Fruit fly (Drosophila melanogaster) whole organism, embryonic: Measurements from ENCODE around the gene CG3009.

Experiments used
- Ada2b ChIP-seq: fragments of 200-800 bp; sonication (Bioruptor generic); IDR thresholded peaks from 2 replicates; pipeline ENCODE4 v1.3.6; 2022; ENCODE audit warnings: missing biosample characterization, missing genetic modification characterization
- Adf1 ChIP-seq: fragments of 200-800 bp; sonication (Bioruptor generic); IDR thresholded peaks from 2 replicates; pipeline ENCODE4 v1.3.6; 2022; ENCODE audit warnings: missing biosample characterization, missing genetic modification characterization
- BtbVII ChIP-seq: fragments of 200-800 bp; sonication (Bioruptor generic); optimal IDR thresholded peaks from 3 replicates; lab custom pipeline; 2017; ENCODE audit warnings: missing biosample characterization, mild to moderate bottlenecking, missing genetic modification characterization
- CG10321 ChIP-seq: fragments of 200-800 bp; sonication (Bioruptor generic); IDR thresholded peaks from 2 replicates; pipeline ENCODE4 v1.3.6; 2022; ENCODE audit warnings: missing biosample characterization, missing genetic modification characterization
- CG11093 ChIP-seq: fragments of 200-800 bp; sonication (Bioruptor generic); IDR thresholded peaks from 3 replicates; pipeline ENCODE4 v1.3.6; 2022; ENCODE audit warnings: missing biosample characterization, missing genetic modification characterization
- CG11504 ChIP-seq: fragments of 200-800 bp; sonication (Bioruptor generic); optimal IDR thresholded peaks from 3 replicates; lab custom pipeline; 2019; ENCODE audit warnings: missing biosample characterization, mild to moderate bottlenecking, missing genetic modification characterization, moderate library complexity
- CG11695 ChIP-seq: fragments of 200-800 bp; sonication (Bioruptor generic); IDR thresholded peaks from 3 replicates; pipeline ENCODE4 v1.3.6; 2022; ENCODE audit warnings: missing biosample characterization, missing genetic modification characterization
- CG12659 ChIP-seq: fragments of 200-800 bp; sonication (Bioruptor generic); optimal IDR thresholded peaks from 3 replicates; lab custom pipeline; 2017; ENCODE audit warnings: mild to moderate bottlenecking, missing biosample characterization, missing genetic modification reagents, missing genetic modification characterization
- CG13296 ChIP-seq: fragments of 200-800 bp; sonication (Bioruptor generic); optimal IDR thresholded peaks from 3 replicates; lab custom pipeline; 2018; ENCODE audit warnings: missing biosample characterization, mild to moderate bottlenecking, missing genetic modification characterization
- CG13424 ChIP-seq: fragments of 200-800 bp; sonication (Bioruptor generic); optimal IDR thresholded peaks from 2 replicates; lab custom pipeline; 2019; ENCODE audit warnings: missing biosample characterization, mild to moderate bottlenecking, missing genetic modification characterization, moderate library complexity
- CG13775 ChIP-seq: fragments of 200-800 bp; sonication (Bioruptor generic); optimal IDR thresholded peaks from 3 replicates; lab custom pipeline; 2017; ENCODE audit warnings: missing biosample characterization, mild to moderate bottlenecking, missing genetic modification characterization
- CG14965 ChIP-seq: fragments of 200-800 bp; sonication (Bioruptor generic); optimal IDR thresholded peaks from 2 replicates; lab custom pipeline; 2016; ENCODE audit warnings: missing biosample characterization, missing genetic modification characterization, borderline replicate concordance
- CG1529 ChIP-seq: fragments of 200-800 bp; sonication (Bioruptor generic); optimal IDR thresholded peaks from 3 replicates; lab custom pipeline; 2018; ENCODE audit warnings: missing biosample characterization, missing genetic modification characterization
- CG15514 ChIP-seq: fragments of 200-800 bp; sonication (Bioruptor generic); optimal IDR thresholded peaks from 3 replicates; lab custom pipeline; 2017; ENCODE audit warnings: missing biosample characterization, missing genetic modification characterization, mild to moderate bottlenecking, moderate library complexity, missing genetic modification reagents
- CG18011 ChIP-seq: fragments of 200-800 bp; sonication (Bioruptor generic); optimal IDR thresholded peaks from 2 replicates; lab custom pipeline; 2017; ENCODE audit warnings: missing biosample characterization, missing genetic modification characterization, mild to moderate bottlenecking, moderate library complexity, missing genotype
- CG18262 ChIP-seq: fragments of 200-800 bp; optimal IDR thresholded peaks from 3 replicates; lab custom pipeline; 2019; ENCODE audit warnings: missing biosample characterization, mild to moderate bottlenecking, missing genetic modification characterization, moderate library complexity
- CG1832 ChIP-seq: fragments of 200-800 bp; sonication (Bioruptor generic); optimal IDR thresholded peaks from 2 replicates; lab custom pipeline; 2017; ENCODE audit warnings: missing biosample characterization, mild to moderate bottlenecking, missing genetic modification characterization, inconsistent platforms
- CG2129 ChIP-seq: fragments of 200-800 bp; sonication (Bioruptor generic); IDR thresholded peaks from 2 replicates; pipeline ENCODE4 v1.3.6; 2022; ENCODE audit warnings: missing biosample characterization, missing genetic modification characterization; ENCODE audit not compliant: partially characterized antibody
- CG3726 ChIP-seq: fragments of 200-800 bp; sonication (Bioruptor generic); IDR thresholded peaks from 3 replicates; pipeline ENCODE4, ENCODE4 v1.3.6; 2022; ENCODE audit warnings: missing biosample characterization, missing genetic modification characterization
- CG4854 ChIP-seq: fragments of 200-800 bp; sonication (Bioruptor generic); optimal IDR thresholded peaks from 2 replicates; lab custom pipeline; 2016; ENCODE audit warnings: missing biosample characterization, missing genetic modification characterization, inconsistent platforms
- CG9932 ChIP-seq: fragments of 200-800 bp; sonication (Bioruptor generic); IDR thresholded peaks from 2 replicates; pipeline ENCODE4 v1.3.6; 2022; ENCODE audit warnings: missing biosample characterization, missing genetic modification characterization
- Dbx ChIP-seq: fragments of 200-800 bp; sonication (Bioruptor generic); IDR thresholded peaks from 3 replicates; pipeline ENCODE4 v1.3.6; 2022; ENCODE audit warnings: missing biosample characterization, missing genetic modification characterization
- Drgx ChIP-seq: fragments of 200-800 bp; sonication (Bioruptor generic); IDR thresholded peaks from 2 replicates; pipeline ENCODE4 v1.3.6; 2022; ENCODE audit warnings: missing biosample characterization, missing genetic modification characterization
- Fer1 ChIP-seq: fragments of 200-800 bp; sonication (Bioruptor generic); optimal IDR thresholded peaks from 2 replicates; lab custom pipeline; 2017; ENCODE audit warnings: missing biosample characterization, mild to moderate bottlenecking, missing genetic modification characterization
- HLH3B ChIP-seq: fragments of 200-800 bp; sonication (Bioruptor generic); IDR thresholded peaks from 2 replicates; pipeline ENCODE4 v1.3.6; 2022; ENCODE audit warnings: missing biosample characterization, missing genetic modification characterization
- MTF-1 ChIP-seq: fragments of 200-800 bp; sonication (Bioruptor generic); optimal IDR thresholded peaks from 2 replicates; lab custom pipeline; 2018; ENCODE audit warnings: missing biosample characterization, mild to moderate bottlenecking, missing genetic modification characterization, borderline replicate concordance
- Max ChIP-seq: fragments of 200-800 bp; sonication (Bioruptor generic); optimal IDR thresholded peaks from 2 replicates; lab custom pipeline; 2016; ENCODE audit warnings: missing biosample characterization, mild to moderate bottlenecking, missing genetic modification characterization
- Neu2 ChIP-seq: fragments of 200-800 bp; sonication (Bioruptor generic); optimal IDR thresholded peaks from 3 replicates; lab custom pipeline; 2016; ENCODE audit warnings: missing biosample characterization, missing genetic modification characterization, borderline replicate concordance
- Optix ChIP-seq: fragments of 200-800 bp; sonication (Bioruptor generic); IDR thresholded peaks from 3 replicates; pipeline ENCODE4 v1.3.6; 2022; ENCODE audit warnings: missing biosample characterization, missing genetic modification characterization
- PHDP ChIP-seq: fragments of 200-800 bp; sonication (Bioruptor generic); optimal IDR thresholded peaks from 3 replicates; lab custom pipeline; 2018; ENCODE audit warnings: missing biosample characterization, mild to moderate bottlenecking, missing genetic modification characterization, moderate library complexity
- Ptx1 ChIP-seq: fragments of 200-800 bp; sonication (Bioruptor generic); IDR thresholded peaks from 2 replicates; pipeline ENCODE4 v1.3.6; 2022; ENCODE audit warnings: missing biosample characterization, missing genetic modification characterization
- Taf1 ChIP-seq: fragments of 200-800 bp; sonication (Bioruptor generic); IDR thresholded peaks from 2 replicates; pipeline ENCODE4 v1.3.6; 2022; ENCODE audit warnings: missing biosample characterization, missing genetic modification characterization
- Xbp1 ChIP-seq: fragments of 200-800 bp; sonication (Bioruptor generic); optimal IDR thresholded peaks from 3 replicates; lab custom pipeline; 2016; ENCODE audit warnings: missing biosample characterization, mild to moderate bottlenecking, missing genetic modification characterization
- al ChIP-seq: fragments of 200-800 bp; sonication (Bioruptor generic); IDR thresholded peaks from 2 replicates; pipeline ENCODE4 v1.3.6; 2022; ENCODE audit warnings: missing biosample characterization, missing genetic modification characterization
- ara ChIP-seq: fragments of 200-800 bp; sonication (Bioruptor generic); IDR thresholded peaks from 2 replicates; pipeline ENCODE4 v1.3.6; 2022; ENCODE audit warnings: missing biosample characterization, missing genetic modification characterization
- bbx ChIP-seq: fragments of 200-800 bp; sonication (Bioruptor generic); IDR thresholded peaks from 2 replicates; pipeline ENCODE4 v1.3.6; 2022; ENCODE audit warnings: missing biosample characterization, missing genetic modification characterization; ENCODE audit not compliant: partially characterized antibody
- btn ChIP-seq: fragments of 200-800 bp; sonication (Bioruptor generic); optimal IDR thresholded peaks from 2 replicates; lab custom pipeline; 2016; ENCODE audit warnings: missing biosample characterization, missing genetic modification characterization
- corto ChIP-seq: fragments of 200-800 bp; sonication (Bioruptor generic); optimal IDR thresholded peaks from 2 replicates; lab custom pipeline; 2016; ENCODE audit warnings: missing biosample characterization, mild to moderate bottlenecking, missing genetic modification characterization, moderate library complexity
- dmrt99B ChIP-seq: fragments of 200-800 bp; sonication (Bioruptor generic); optimal IDR thresholded peaks from 2 replicates; lab custom pipeline; 2018; ENCODE audit warnings: missing biosample characterization, mild to moderate bottlenecking, missing genetic modification characterization, moderate library complexity
- fu2 ChIP-seq: fragments of 200-800 bp; sonication (Bioruptor generic); optimal IDR thresholded peaks from 2 replicates; lab custom pipeline; 2016; ENCODE audit warnings: missing biosample characterization, missing genetic modification characterization
- gce ChIP-seq: fragments of 200-800 bp; sonication (Bioruptor generic); IDR thresholded peaks from 3 replicates; pipeline ENCODE4 v1.3.6; 2022; ENCODE audit warnings: missing biosample characterization, missing genetic modification characterization
- h ChIP-seq: fragments of >200 bp; optimal IDR thresholded peaks from 2 replicates; lab custom pipeline; 2017
- lab ChIP-seq: fragments of 200-800 bp; sonication (Bioruptor generic); optimal IDR thresholded peaks from 3 replicates; lab custom pipeline; 2017; ENCODE audit warnings: missing biosample characterization, missing genetic modification characterization, mild to moderate bottlenecking, moderate library complexity, missing genetic modification reagents
- maf-S ChIP-seq: fragments of 200-800 bp; sonication (Bioruptor generic); optimal IDR thresholded peaks from 2 replicates; lab custom pipeline; 2016; ENCODE audit warnings: missing biosample characterization, missing genetic modification characterization
- nmo ChIP-seq: fragments of 200-800 bp; sonication (Bioruptor generic); optimal IDR thresholded peaks from 2 replicates; lab custom pipeline; 2018; ENCODE audit warnings: missing biosample characterization, mild to moderate bottlenecking, missing genetic modification characterization, moderate library complexity
- psq ChIP-seq: fragments of 200-800 bp; sonication (Bioruptor generic); optimal IDR thresholded peaks from 2 replicates; lab custom pipeline; 2017; ENCODE audit warnings: missing biosample characterization, missing genetic modification characterization
- pzg ChIP-seq: fragments of 200-800 bp; sonication (Bioruptor generic); optimal IDR thresholded peaks from 3 replicates; lab custom pipeline; 2018; ENCODE audit warnings: missing biosample characterization, mild to moderate bottlenecking, missing genetic modification characterization, moderate library complexity
- schlank ChIP-seq: fragments of 200-800 bp; sonication (Bioruptor generic); optimal IDR thresholded peaks from 2 replicates; lab custom pipeline; 2018; ENCODE audit warnings: missing biosample characterization, mild to moderate bottlenecking, missing genetic modification characterization
- sima ChIP-seq: fragments of 200-800 bp; sonication (Bioruptor generic); optimal IDR thresholded peaks from 2 replicates; lab custom pipeline; 2016; ENCODE audit warnings: missing biosample characterization, missing genetic modification characterization
- trem ChIP-seq: fragments of 200-800 bp; optimal IDR thresholded peaks from 3 replicates; lab custom pipeline; 2019; ENCODE audit warnings: missing biosample characterization, mild to moderate bottlenecking, missing genetic modification characterization, moderate library complexity

Gene CG3009

dm6 chrX:4612454-4612853 lies 54.0 kb downstream of the CG3009 start (continued):
- TF ChIP-seq CG18011: no peak
- TF ChIP-seq CG1529 (GFP tag; lab: Kevin White, UChicago): no peak
- TF ChIP-seq MTF-1 (GFP tag; lab: Kevin White, UChicago): no peak
- peak; percentile 40; the same call in 1 of the 3 replicates for TF ChIP-seq Dbx (GFP tag; lab: Robert Waterston, UW)
- TF ChIP-seq CG9932 (GFP tag; lab: Robert Waterston, UW): no peak
- no peak for TF ChIP-seq pzg (GFP tag; lab: Kevin White, UChicago)
- no peak for TF ChIP-seq gce (GFP tag; lab: Robert Waterston, UW)
- no peak for TF ChIP-seq Neu2 (GFP tag; lab: Kevin White, UChicago)

DNA sequence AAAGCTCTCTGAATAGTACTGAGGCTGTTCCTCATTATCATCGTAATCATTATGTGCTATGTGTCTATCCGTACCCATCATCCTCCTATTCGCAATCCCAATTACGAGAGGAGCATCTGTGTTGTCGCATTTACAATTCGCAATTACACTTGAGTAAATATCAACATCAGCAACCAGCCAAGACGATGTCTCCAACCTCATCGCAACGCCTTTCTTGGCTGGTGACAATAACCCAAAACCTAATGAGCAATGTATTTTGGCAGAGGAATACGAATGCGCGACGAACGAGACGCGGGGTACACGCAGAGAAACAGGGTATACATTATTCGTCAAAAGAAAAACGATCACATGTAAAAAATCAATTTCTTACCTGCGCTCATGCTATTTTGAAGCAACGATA lies 56.0 kb downstream of the CG3009 start:
- peak; percentile 34 for TF ChIP-seq PHDP (tag; lab: Kevin White, UChicago)
- no peak for TF ChIP-seq corto (GFP tag; lab: Kevin White, UChicago)
- TF ChIP-seq nmo (GFP tag; lab: Kevin White, UChicago): no peak
- 0 out of 2 replicates have a peak, but pooled peaks have one; percentile 9 for TF ChIP-seq ara (GFP tag; lab: Robert Waterston, UW)
- TF ChIP-seq maf-S (GFP tag; lab: Kevin White, UChicago): no peak
- TF ChIP-seq CG1832 (GFP tag; lab: Kevin White, UChicago): no peak
- no peak for TF ChIP-seq Xbp1
- peak; percentile 59 for TF ChIP-seq Fer1
- no peak for TF ChIP-seq h (lab: Kevin White, UChicago)
- TF ChIP-seq dmrt99B (tag; lab: Kevin White, UChicago): peak; percentile 17
- TF ChIP-seq lab (GFP tag; lab: Kevin White, UChicago): peak; percentile 86
- no peak for TF ChIP-seq Taf1
- TF ChIP-seq CG14965 (GFP tag; lab: Kevin White, UChicago): no peak
- no peak for TF ChIP-seq CG11504 (tag; lab: Kevin White, UChicago)
- TF ChIP-seq Ptx1 (GFP tag; lab: Robert Waterston, UW): 0 out of 2 replicates have a peak, but pooled peaks have one; percentile 5
- peak; percentile 83 for TF ChIP-seq schlank (tag; lab: Kevin White, UChicago)
- no peak for TF ChIP-seq al (GFP tag; lab: Robert Waterston, UW)
- TF ChIP-seq btn (GFP tag; lab: Kevin White, UChicago): no peak
- no peak for TF ChIP-seq Optix
- no peak for TF ChIP-seq Adf1 (GFP tag; lab: Robert Waterston, UW)
- no peak for TF ChIP-seq trem (tag; lab: Kevin White, UChicago)
- no peak for TF ChIP-seq sima
- TF ChIP-seq CG10321 (GFP tag; lab: Robert Waterston, UW): no peak
- no peak for TF ChIP-seq Drgx
- TF ChIP-seq HLH3B (GFP tag; lab: Robert Waterston, UW): no peak
- TF ChIP-seq Ada2b (GFP tag; lab: Robert Waterston, UW): no peak
- no peak for TF ChIP-seq Max
- no peak for TF ChIP-seq CG18262
- TF ChIP-seq fu2 (GFP tag; lab: Kevin White, UChicago): no peak
- no peak for TF ChIP-seq psq (GFP tag; lab: Kevin White, UChicago)
- peak; percentile 57 for TF ChIP-seq BtbVII (GFP tag; lab: Kevin White, UChicago)
- peak; percentile 55 for TF ChIP-seq CG15514 (GFP tag; lab: Kevin White, UChicago)
- no peak for TF ChIP-seq CG13775 (GFP tag; lab: Kevin White, UChicago)
- no peak for TF ChIP-seq CG3726 (GFP tag; lab: Robert Waterston, UW)
- no peak for TF ChIP-seq bbx (GFP tag; lab: Robert Waterston, UW)
- TF ChIP-seq CG4854 (GFP tag; lab: Kevin White, UChicago): no peak
- TF ChIP-seq CG2129 (GFP tag; lab: Robert Waterston, UW): no peak
- TF ChIP-seq CG12659 (GFP tag; lab: Kevin White, UChicago): peak; percentile 5
- no peak for TF ChIP-seq CG11695
- TF ChIP-seq CG11093: no peak
- no peak for TF ChIP-seq CG13296 (GFP tag; lab: Kevin White, UChicago)
- TF ChIP-seq CG13424 (tag; lab: Kevin White, UChicago): no peak
